Worm (Caenorhabditis elegans) whole organism, L1 larva: ENCODE data around the gene molo-1.
A peak's percentile ranks its signal among the peaks of the same experiment; 100 is the strongest.

Source experiments
- alr-1 ChIP-seq: fragments of 200-800 bp; sonication (Bioruptor generic); optimal IDR thresholded peaks from 2 replicates; lab custom pipeline; 2018; ENCODE audit warnings: borderline replicate concordance, mild to moderate bottlenecking, missing genetic modification characterization, missing compliant biosample characterization
- ama-1 ChIP-seq: fragments of 150-350 bp; optimal IDR thresholded peaks from 2 replicates; lab custom pipeline; 2014
- blmp-1 ChIP-seq: fragments of 150-350 bp; optimal IDR thresholded peaks from 2 replicates; lab custom pipeline; 2014; ENCODE audit warnings: missing biosample characterization, missing genetic modification characterization
- ets-5 ChIP-seq: fragments of 200-800 bp; sonication (Bioruptor generic); IDR thresholded peaks from 2 replicates; pipeline ENCODE4 v1.3.6; 2022; ENCODE audit warnings: missing genetic modification characterization, missing compliant biosample characterization
- fkh-10 ChIP-seq: sonication (generic microtip); optimal IDR thresholded peaks from 2 replicates; lab custom pipeline; 2017; ENCODE audit warnings: missing biosample characterization, missing genetic modification reagents, missing genetic modification characterization
- lin-15B ChIP-seq: fragments of 150-350 bp; sonication (generic microtip); optimal IDR thresholded peaks from 3 replicates; lab custom pipeline; 2014; ENCODE audit warnings: missing biosample characterization, missing genetic modification characterization
- lin-39 ChIP-seq: fragments of 150-350 bp; optimal IDR thresholded peaks from 2 replicates; lab custom pipeline; 2014; ENCODE audit warnings: missing biosample characterization, missing genetic modification reagents, missing genetic modification characterization
- pqm-1 ChIP-seq: sonication (generic microtip); optimal IDR thresholded peaks from 3 replicates; lab custom pipeline; 2017; ENCODE audit warnings: missing biosample characterization, missing genetic modification characterization
- skn-1 ChIP-seq: fragments of 150-350 bp; optimal IDR thresholded peaks from 2 replicates; lab custom pipeline; 2014; ENCODE audit warnings: missing biosample characterization, missing genetic modification characterization
- snpc-4 ChIP-seq: fragments of 150-350 bp; optimal IDR thresholded peaks from 2 replicates; lab custom pipeline; 2014; ENCODE audit warnings: missing biosample characterization, missing genetic modification characterization
- sox-4 ChIP-seq: sonication (generic microtip); optimal IDR thresholded peaks from 2 replicates; lab custom pipeline; 2016; ENCODE audit warnings: missing genetic modification characterization, missing compliant biosample characterization
- swsn-7 ChIP-seq: sonication (generic microtip); optimal IDR thresholded peaks from 2 replicates; lab custom pipeline; 2016; ENCODE audit warnings: missing genetic modification characterization, missing compliant biosample characterization
- unc-62 ChIP-seq: fragments of 150-350 bp; optimal IDR thresholded peaks from 2 replicates; lab custom pipeline; 2014; ENCODE audit warnings: missing biosample characterization, missing genetic modification reagents, missing genetic modification characterization
- zag-1 ChIP-seq: fragments of 150-350 bp; optimal IDR thresholded peaks from 2 replicates; lab custom pipeline; 2014; ENCODE audit warnings: missing biosample characterization, missing genetic modification characterization

DNA sequence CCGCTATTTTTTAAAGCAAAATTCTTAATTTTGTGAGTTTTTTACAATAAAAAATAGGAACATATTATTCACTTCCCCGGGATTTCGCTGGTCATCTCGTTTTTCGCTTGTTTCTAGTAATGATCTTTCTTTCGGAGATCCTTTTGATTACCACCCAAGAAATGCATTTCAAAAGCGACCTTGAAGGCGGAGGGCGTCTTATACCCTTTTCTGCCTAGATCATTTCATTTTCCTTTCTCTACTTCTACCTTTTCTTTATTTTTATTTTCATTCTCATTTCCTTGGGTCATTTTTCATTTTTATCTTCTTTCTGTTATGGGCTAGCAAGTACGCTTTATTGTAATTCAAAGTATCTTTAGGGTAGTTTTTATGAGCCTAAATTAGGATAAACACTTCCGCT is 46.4 kb downstream of the molo-1 start:
- TF ChIP-seq sox-4 (tag; lab: Kevin White, UChicago), result no peak
- TF ChIP-seq lin-15B (tag; lab: Kevin White, UChicago), result no peak
- no peak for TF ChIP-seq zag-1 (tag; lab: Kevin White, UChicago)
- no peak for TF ChIP-seq unc-62 (GFP tag; lab: Kevin White, UChicago)
- no peak for TF ChIP-seq alr-1 (tag; lab: Kevin White, UChicago)
- no peak for TF ChIP-seq ama-1
- TF ChIP-seq fkh-10 (GFP tag; lab: Kevin White, UChicago), result no peak
- TF ChIP-seq swsn-7 (tag; lab: Kevin White, UChicago), result no peak
- TF ChIP-seq blmp-1, result peak; percentile 95
- no peak for TF ChIP-seq pqm-1
- no peak for TF ChIP-seq lin-39
- TF ChIP-seq snpc-4 (tag; lab: Kevin White, UChicago), result no peak
- TF ChIP-seq skn-1 (tag; lab: Kevin White, UChicago), result no peak
- TF ChIP-seq ets-5 (GFP tag; lab: Robert Waterston, UW), result no peak
